Fruit fly (Drosophila melanogaster) whole organism, embryonic: Measurements from ENCODE around the gene CG9328.

Experiments used
- BtbVII ChIP-seq: fragments of 200-800 bp; sonication (Bioruptor generic); optimal IDR thresholded peaks from 3 replicates; lab custom pipeline; 2017; ENCODE audit warnings: missing biosample characterization, mild to moderate bottlenecking, missing genetic modification characterization
- CG10462 ChIP-seq: fragments of 200-800 bp; sonication (Bioruptor generic); optimal IDR thresholded peaks from 2 replicates; lab custom pipeline; 2016; ENCODE audit warnings: missing biosample characterization, missing genetic modification characterization
- CG11456 ChIP-seq: fragments of 200-800 bp; sonication (Bioruptor generic); IDR thresholded peaks from 3 replicates; pipeline ENCODE4 v1.3.6; 2022; ENCODE audit warnings: missing biosample characterization, missing genetic modification characterization
- CG12391 ChIP-seq: fragments of 200-800 bp; sonication (Bioruptor generic); optimal IDR thresholded peaks from 3 replicates; lab custom pipeline; 2018; ENCODE audit warnings: missing biosample characterization, mild to moderate bottlenecking, missing genetic modification characterization, moderate library complexity
- Ets65A ChIP-seq: fragments of 200-800 bp; sonication (Bioruptor generic); peaks from one replicate; lab custom pipeline; 2016; ENCODE audit warnings: missing biosample characterization, missing genetic modification characterization
- HLH3B ChIP-seq: fragments of 200-800 bp; sonication (Bioruptor generic); IDR thresholded peaks from 2 replicates; pipeline ENCODE4 v1.3.6; 2022; ENCODE audit warnings: missing biosample characterization, missing genetic modification characterization
- Nf-YA ChIP-seq: fragments of 200-800 bp; sonication (Bioruptor generic); IDR thresholded peaks from 2 replicates; pipeline ENCODE4 v1.3.6; 2022; ENCODE audit warnings: missing biosample characterization, missing genetic modification characterization
- Six4 ChIP-seq: fragments of 200-800 bp; sonication (Bioruptor generic); optimal IDR thresholded peaks from 2 replicates; lab custom pipeline; 2016; ENCODE audit warnings: missing biosample characterization, missing genetic modification characterization
- slbo ChIP-seq: fragments of 200-800 bp; sonication (Bioruptor generic); IDR thresholded peaks from 2 replicates; pipeline ENCODE4 v1.3.6; 2022; ENCODE audit warnings: missing biosample characterization, missing genetic modification characterization

dm6 chr2L:20760956-20761355 lies 36.6 kb upstream of the CG9328 start:
- TF ChIP-seq Ets65A (GFP tag; lab: Kevin White, UChicago), result no peak
- no peak for TF ChIP-seq CG12391
- TF ChIP-seq CG11456 (GFP tag; lab: Robert Waterston, UW), result no peak
- TF ChIP-seq HLH3B, result no peak
- no peak for TF ChIP-seq Six4 (GFP tag; lab: Kevin White, UChicago)
- no peak for TF ChIP-seq CG10462 (GFP tag; lab: Kevin White, UChicago)
- no peak for TF ChIP-seq Nf-YA (GFP tag; lab: Robert Waterston, UW)
- TF ChIP-seq BtbVII (GFP tag; lab: Kevin White, UChicago), result no peak
- no peak for TF ChIP-seq slbo (GFP tag; lab: Robert Waterston, UW)
